Fruit fly (Drosophila melanogaster): Measurements from ENCODE around the gene Mcm7.

Mcm7 gene

DNA sequence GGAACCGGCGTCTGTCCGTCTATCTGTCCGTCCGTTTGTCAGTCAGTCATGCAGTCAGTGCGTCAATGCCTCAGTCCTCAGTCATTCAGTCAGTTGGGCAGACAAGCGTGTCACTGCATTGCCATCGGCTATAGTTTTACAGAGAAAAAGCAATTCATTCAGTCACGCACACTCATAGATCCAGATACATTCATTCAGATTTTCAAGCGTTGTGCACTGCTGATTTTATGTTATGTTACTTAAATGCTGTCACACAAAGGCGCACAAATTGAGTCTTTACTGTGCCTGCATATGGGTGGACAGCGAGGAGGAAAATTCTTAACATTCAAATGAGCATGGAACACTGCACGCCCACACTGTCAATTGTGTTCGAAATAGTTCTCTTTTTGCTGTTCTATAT lies 26.2 kb upstream of the Mcm7 start:
- TF ChIP-seq ttk (optimal IDR thresholded peaks at IDR 0.05) = no peak
- no peak for TF ChIP-seq insv (optimal IDR thresholded peaks at IDR 0.05)
- no peak for TF ChIP-seq h (optimal IDR thresholded peaks at IDR 0.05)
- TF ChIP-seq Myc (optimal IDR thresholded peaks at IDR 0.05) = no peak
- TF ChIP-seq Sin3A (optimal IDR thresholded peaks at IDR 0.05) = no peak
- TF ChIP-seq psq (optimal IDR thresholded peaks at IDR 0.05) = no peak

DNA sequence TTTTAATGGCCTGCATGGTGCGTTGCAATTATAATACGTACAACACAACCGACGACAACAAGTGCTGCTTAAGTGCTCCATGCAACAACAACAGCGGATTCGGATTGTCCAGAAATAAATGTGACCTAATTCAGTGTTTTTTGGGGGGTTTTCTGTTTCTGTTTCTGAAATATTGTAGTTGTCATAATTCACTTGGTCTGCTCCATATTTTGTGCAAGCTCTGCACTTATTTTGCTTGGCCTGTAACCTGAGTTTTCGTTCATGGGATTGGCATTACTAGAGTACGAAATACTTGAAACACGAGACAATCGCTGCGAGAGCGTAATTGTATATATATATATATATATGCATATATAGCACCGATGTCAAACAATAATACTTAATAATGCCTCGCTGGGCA lies 22.1 kb upstream of the Mcm7 start:
- TF ChIP-seq Sin3A (optimal IDR thresholded peaks at IDR 0.05) (no peak), ttk (optimal IDR thresholded peaks at IDR 0.05) (no peak), Myc (optimal IDR thresholded peaks at IDR 0.05) (no peak), psq (optimal IDR thresholded peaks at IDR 0.05) (no peak), h (optimal IDR thresholded peaks at IDR 0.05) (no peak), insv (optimal IDR thresholded peaks at IDR 0.05) (no peak)

DNA sequence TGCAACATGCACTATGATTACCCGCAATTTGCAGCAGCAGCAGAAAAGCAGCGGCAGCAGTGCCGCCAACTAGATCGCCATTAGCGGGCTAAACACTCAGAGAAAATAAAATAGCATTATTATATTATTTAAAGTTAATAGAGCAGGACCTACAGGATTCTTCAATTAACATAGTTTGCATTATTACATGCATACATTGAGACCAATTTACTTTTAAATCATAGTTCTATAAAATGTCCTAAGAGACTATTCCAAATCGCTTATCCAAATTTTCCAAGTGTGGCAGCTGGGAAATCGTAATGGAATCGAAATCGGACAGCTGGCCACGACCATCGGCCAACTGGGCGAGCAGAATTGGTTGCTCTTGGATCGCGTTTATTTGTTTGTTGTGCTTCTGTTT lies 20.8 kb upstream of the Mcm7 start:
- TF ChIP-seq insv (optimal IDR thresholded peaks at IDR 0.05) = no peak
- TF ChIP-seq ttk (optimal IDR thresholded peaks at IDR 0.05) = no peak
- TF ChIP-seq psq (optimal IDR thresholded peaks at IDR 0.05) = no peak
- no peak for TF ChIP-seq h (optimal IDR thresholded peaks at IDR 0.05)
- TF ChIP-seq Myc (optimal IDR thresholded peaks at IDR 0.05) = no peak
- no peak for TF ChIP-seq Sin3A (optimal IDR thresholded peaks at IDR 0.05)

DNA sequence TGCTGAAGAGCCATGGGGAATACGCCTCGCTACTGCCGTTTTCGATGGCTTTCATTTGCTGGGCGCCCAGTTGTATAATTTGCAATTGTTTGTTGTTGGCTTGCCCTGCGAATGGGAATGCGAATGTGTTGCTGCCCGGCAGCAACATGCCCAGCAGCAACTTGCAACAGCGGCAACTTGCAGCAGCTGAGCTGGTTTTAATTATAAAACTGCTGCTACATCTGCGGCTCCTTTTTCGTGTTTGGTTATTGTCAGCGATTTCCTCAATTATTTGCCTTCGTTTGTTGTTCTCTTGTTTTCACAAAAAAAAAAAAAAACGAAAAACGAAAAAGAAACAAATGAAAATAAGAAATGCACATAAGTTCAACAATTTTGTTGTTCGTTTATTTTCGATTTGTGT lies 20.4 kb upstream of the Mcm7 start:
- TF ChIP-seq insv (optimal IDR thresholded peaks at IDR 0.05) (no peak), psq (optimal IDR thresholded peaks at IDR 0.05) (no peak), Sin3A (optimal IDR thresholded peaks at IDR 0.05) (no peak), h (optimal IDR thresholded peaks at IDR 0.05) (no peak), Myc (optimal IDR thresholded peaks at IDR 0.05) (no peak), ttk (optimal IDR thresholded peaks at IDR 0.05) (no peak)

DNA sequence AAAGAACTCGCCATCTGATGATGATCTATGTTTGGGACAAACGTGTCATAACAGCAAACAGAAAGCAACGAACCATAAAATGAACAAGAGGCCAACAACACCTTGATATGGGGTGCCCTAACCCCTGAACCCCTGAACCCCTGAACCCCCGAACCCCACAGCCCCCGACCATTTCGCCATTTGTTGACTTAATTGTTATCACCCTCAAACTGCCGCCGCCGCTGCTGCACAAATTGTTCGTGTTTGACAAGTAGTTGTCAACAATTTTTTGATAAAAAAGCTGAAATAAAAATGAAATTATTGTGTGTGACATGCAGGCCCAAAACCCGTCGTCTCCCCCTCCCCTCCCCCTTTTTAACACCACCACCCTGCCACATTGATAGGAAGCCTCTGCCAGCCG lies 18.3 kb upstream of the Mcm7 start:
- TF ChIP-seq psq (optimal IDR thresholded peaks at IDR 0.05) = no peak
- no peak for TF ChIP-seq h (optimal IDR thresholded peaks at IDR 0.05)
- TF ChIP-seq ttk (optimal IDR thresholded peaks at IDR 0.05) = no peak
- TF ChIP-seq insv (optimal IDR thresholded peaks at IDR 0.05) = no peak
- no peak for TF ChIP-seq Sin3A (optimal IDR thresholded peaks at IDR 0.05)
- TF ChIP-seq Myc (optimal IDR thresholded peaks at IDR 0.05) = no peak

DNA sequence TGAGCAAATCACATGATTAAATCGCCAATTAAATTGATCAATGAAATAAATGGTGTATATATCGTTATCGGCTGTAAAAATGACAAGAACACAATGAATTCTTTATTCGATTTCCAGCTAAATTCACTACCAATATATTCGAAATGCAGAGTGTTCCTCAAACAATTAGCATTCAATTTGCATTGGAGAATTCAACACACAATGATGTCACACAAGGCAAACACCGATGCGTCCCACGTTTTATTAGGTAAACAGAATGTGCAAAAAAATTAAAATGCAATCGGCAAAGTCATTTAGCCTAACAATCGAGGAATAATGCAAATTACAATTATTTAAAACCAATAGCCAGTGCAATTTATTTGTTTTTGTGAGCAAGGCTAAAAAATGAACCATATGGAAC lies 13.0 kb upstream of the Mcm7 start:
- no peak for TF ChIP-seq Myc (optimal IDR thresholded peaks at IDR 0.05)
- no peak for TF ChIP-seq psq (optimal IDR thresholded peaks at IDR 0.05)
- TF ChIP-seq insv (optimal IDR thresholded peaks at IDR 0.05) = no peak
- TF ChIP-seq Sin3A (optimal IDR thresholded peaks at IDR 0.05) = no peak
- TF ChIP-seq ttk (optimal IDR thresholded peaks at IDR 0.05) = no peak
- no peak for TF ChIP-seq h (optimal IDR thresholded peaks at IDR 0.05)

DNA sequence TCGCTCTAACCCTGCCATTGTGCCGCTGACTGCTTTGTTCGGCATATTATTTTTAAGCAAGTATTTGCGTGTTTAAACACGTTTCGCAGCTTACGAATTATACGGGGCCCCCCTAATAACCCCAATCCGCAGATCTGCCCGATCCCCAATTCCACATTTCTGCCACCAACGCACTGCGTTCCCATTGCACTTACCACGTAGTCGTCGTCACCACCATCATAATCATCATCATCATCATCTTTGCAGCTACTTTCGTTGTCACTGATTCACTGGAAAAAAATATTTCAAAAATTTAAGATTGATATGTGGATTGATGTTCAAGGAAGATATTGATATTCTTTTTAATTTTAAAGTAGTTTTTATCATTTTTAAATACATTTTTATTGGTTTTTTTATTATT lies 11.9 kb upstream of the Mcm7 start:
- TF ChIP-seq ttk (optimal IDR thresholded peaks at IDR 0.05) (no peak), h (optimal IDR thresholded peaks at IDR 0.05) (no peak), Myc (optimal IDR thresholded peaks at IDR 0.05) (no peak)

DNA sequence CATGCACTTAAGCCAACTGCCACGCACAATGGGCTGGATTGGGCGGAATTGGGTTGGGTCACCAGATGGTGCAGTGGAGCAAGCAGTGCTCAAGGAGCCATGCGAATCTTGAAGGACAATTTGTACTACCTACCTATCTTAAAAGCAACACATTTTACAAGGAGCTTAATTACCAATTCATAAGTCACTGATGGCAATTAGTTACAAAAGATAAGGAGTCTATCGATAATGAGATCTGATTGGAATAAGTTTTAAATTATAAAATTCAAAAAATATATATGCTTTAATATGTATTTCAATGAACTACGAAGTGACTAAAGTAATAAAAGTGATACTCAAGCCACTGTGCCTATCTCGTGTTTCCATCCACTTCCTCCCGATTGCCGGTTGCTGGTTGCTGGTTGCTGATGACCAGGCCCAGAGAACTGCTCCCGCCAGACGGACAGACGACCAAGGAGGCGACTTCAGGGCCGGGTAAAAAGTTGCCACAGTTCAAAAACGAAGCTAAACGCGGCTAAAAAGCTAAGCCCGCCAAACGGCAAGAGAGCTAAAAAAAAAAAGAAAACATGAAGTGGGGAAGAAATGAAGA lies 9.5 kb upstream of the Mcm7 start:
- TF ChIP-seq ttk (optimal IDR thresholded peaks at IDR 0.05) (no peak), insv (optimal IDR thresholded peaks at IDR 0.05) (no peak), Myc (optimal IDR thresholded peaks at IDR 0.05) (no peak), psq (optimal IDR thresholded peaks at IDR 0.05) (no peak), h (optimal IDR thresholded peaks at IDR 0.05) (no peak), Sin3A (optimal IDR thresholded peaks at IDR 0.05) (no peak)

DNA sequence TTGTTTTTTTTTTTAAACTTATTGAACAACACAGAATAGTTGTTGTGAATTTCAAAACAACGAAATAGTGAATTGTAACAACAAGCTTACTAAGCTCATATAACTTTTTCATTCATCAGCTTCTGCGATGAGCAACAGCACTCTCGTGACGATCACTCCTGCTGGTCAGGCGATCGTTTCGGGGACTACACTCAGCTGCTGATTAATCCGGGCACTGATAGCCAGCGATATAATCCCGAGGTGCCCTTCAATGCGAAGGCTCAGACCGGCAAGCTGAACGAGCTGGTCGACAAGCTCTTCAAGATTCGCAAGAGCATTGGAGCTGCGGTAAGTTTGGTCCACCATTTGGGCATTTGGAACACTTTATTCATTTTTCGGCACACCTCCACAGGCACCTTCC lies 2.9 kb upstream of the Mcm7 start, which contains the start of gene CG43169:
TSS of gene CG43169 (minus strand) at position 101 of the 400 bp plus-strand sequence.
- TF ChIP-seq ttk (optimal IDR thresholded peaks at IDR 0.05) (no peak), h (optimal IDR thresholded peaks at IDR 0.05) (no peak), Myc (optimal IDR thresholded peaks at IDR 0.05) (no peak), psq (optimal IDR thresholded peaks at IDR 0.05) (no peak), Sin3A (optimal IDR thresholded peaks at IDR 0.05) (no peak), insv (optimal IDR thresholded peaks at IDR 0.05) (no peak)

DNA sequence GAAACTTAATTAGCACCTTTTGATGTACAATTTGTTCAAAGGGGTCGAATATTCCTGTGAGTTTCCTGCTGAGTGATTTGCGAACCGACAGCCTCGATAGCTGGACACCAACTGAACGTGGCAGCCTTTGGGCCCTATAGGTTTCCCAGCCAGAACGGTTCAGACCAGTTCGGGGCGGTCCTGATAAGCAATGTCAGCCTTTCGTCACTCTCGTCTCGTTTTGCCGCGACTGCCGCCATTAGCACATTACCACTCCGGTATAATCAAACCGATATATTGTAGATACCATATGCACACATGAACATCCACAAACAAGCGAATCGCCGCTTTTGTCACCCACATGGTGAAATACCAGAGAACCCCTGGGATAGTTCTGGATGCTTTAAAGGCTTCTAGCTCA lies 13.7 kb downstream of the Mcm7 start, which contains the start of gene TrpA1:
TSS of gene TrpA1 (minus strand) at position 101 of the 400 bp plus-strand sequence.
- no peak for TF ChIP-seq ttk (optimal IDR thresholded peaks at IDR 0.05)
- no peak for TF ChIP-seq psq (optimal IDR thresholded peaks at IDR 0.05)
- TF ChIP-seq Sin3A (optimal IDR thresholded peaks at IDR 0.05) = no peak
- TF ChIP-seq insv (optimal IDR thresholded peaks at IDR 0.05) = no peak
- no peak for TF ChIP-seq h (optimal IDR thresholded peaks at IDR 0.05)
- no peak for TF ChIP-seq Myc (optimal IDR thresholded peaks at IDR 0.05)

DNA sequence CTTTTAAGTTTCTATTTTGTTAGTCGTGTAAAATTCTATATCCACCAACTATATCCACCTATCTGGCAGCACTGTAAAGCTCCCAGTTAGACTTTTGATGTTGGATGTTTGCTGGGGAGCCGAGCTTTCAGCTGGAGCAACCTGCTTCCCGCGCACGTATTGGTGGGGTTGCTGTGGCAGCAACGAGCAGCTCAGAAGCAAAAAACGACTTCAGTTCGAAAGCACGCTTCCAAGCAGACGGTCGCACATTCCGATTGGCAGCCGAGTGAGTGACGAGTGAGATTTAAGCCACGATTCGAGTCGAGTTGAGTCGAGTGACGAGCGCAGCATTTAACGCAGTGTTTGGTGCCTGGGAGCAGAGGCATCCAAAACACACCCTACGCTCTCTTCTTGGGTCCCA lies 20.9 kb downstream of the Mcm7 start, which contains the start of the genes Tsp66E and mfr:
TSS of gene Tsp66E (plus strand) at position 168 of the 400 bp plus-strand sequence.
TSS of gene mfr (minus strand) at position 340 of the 400 bp plus-strand sequence.
- TF ChIP-seq Sin3A (optimal IDR thresholded peaks at IDR 0.05) = no peak
- no peak for TF ChIP-seq insv (optimal IDR thresholded peaks at IDR 0.05)
- no peak for TF ChIP-seq ttk (optimal IDR thresholded peaks at IDR 0.05)
- TF ChIP-seq h (optimal IDR thresholded peaks at IDR 0.05) = no peak
- TF ChIP-seq psq (optimal IDR thresholded peaks at IDR 0.05) = no peak
- no peak for TF ChIP-seq Myc (optimal IDR thresholded peaks at IDR 0.05)

DNA sequence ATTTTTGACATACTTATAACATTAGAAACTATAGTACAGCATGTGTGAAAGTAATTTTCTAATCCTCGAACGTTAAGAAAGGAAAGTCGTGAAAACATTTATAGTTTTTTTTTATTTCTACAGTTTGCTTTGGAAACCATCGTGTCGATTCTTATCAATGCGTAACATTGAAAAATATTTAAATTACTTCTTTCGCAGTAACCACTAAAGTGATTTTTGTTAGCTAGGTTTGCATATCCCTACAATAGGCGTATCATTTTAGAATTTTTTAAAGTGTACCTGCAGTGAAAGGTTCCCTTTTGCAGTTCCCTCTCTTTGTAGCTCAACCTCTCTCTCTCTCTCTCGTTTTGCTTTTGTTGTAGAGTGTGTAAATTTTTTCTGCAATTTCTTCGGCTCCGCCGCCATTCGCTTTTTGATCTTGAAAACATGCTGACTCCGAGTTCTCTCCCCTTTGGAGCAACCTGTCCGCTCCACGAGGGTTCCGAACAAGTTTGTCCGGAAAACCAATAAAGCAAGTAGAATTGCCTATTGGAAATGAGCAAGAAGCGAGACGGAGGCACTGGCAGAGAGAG lies 22.2 kb downstream of the Mcm7 start:
- TF ChIP-seq insv (optimal IDR thresholded peaks at IDR 0.05) = no peak
- TF ChIP-seq Myc (optimal IDR thresholded peaks at IDR 0.05) = no peak
- no peak for TF ChIP-seq Sin3A (optimal IDR thresholded peaks at IDR 0.05)
- no peak for TF ChIP-seq h (optimal IDR thresholded peaks at IDR 0.05)
- TF ChIP-seq psq (optimal IDR thresholded peaks at IDR 0.05) = no peak
- no peak for TF ChIP-seq ttk (optimal IDR thresholded peaks at IDR 0.05)

DNA sequence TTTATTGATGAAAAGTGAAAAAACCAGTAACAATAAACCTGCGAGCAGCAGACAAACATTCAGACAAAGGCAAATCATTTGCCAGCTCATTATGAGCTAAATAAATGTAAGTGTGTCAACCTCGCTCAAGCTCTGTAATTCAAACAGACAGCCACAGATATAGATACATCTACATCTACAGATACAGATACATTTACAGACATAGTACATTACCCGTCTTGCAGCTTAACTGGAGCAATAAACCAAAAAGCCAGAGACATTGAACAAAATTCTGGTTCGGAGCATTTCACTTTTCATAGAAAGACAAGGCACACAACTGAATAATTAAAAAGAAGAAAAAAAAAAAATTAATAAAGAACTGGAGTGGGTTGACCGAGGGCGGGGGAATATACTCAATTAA lies 28.3 kb downstream of the Mcm7 start:
- TF ChIP-seq h (optimal IDR thresholded peaks at IDR 0.05) (no peak), insv (optimal IDR thresholded peaks at IDR 0.05) (no peak), Sin3A (optimal IDR thresholded peaks at IDR 0.05) (no peak), Myc (optimal IDR thresholded peaks at IDR 0.05) (no peak), psq (optimal IDR thresholded peaks at IDR 0.05) (no peak), ttk (optimal IDR thresholded peaks at IDR 0.05) (no peak)
